Worm (Caenorhabditis elegans) whole organism, mixed stage, embryonic: ENCODE data around the gene ceh-79.

Experiments
- bed-3 ChIP-seq: fragments of 200-800 bp; sonication (Bioruptor generic); optimal IDR thresholded peaks from 3 replicates; lab custom pipeline; 2018; ENCODE audit warnings: mild to moderate bottlenecking, missing genetic modification characterization, moderate library complexity, missing compliant biosample characterization
- blmp-1 ChIP-seq: fragments of 150-350 bp; optimal IDR thresholded peaks from 2 replicates; lab custom pipeline; 2014; ENCODE audit warnings: missing biosample characterization, missing genetic modification characterization
- ceh-39 ChIP-seq: fragments of 150-350 bp; optimal IDR thresholded peaks from 2 replicates; lab custom pipeline; 2014; ENCODE audit warnings: missing biosample characterization, missing genetic modification characterization
- ceh-83 ChIP-seq: fragments of 200-800 bp; sonication (Bioruptor generic); optimal IDR thresholded peaks from 2 replicates; lab custom pipeline; 2018; ENCODE audit warnings: mild to moderate bottlenecking, missing genetic modification characterization, missing compliant biosample characterization
- ces-1 ChIP-seq: fragments of 150-350 bp; optimal IDR thresholded peaks from 2 replicates; lab custom pipeline; 2014; ENCODE audit warnings: missing biosample characterization, missing genetic modification reagents, missing genetic modification characterization
- cnd-1 ChIP-seq: fragments of 200-800 bp; sonication (Bioruptor generic); optimal IDR thresholded peaks from 2 replicates; lab custom pipeline; 2018; ENCODE audit warnings: mild to moderate bottlenecking, missing genetic modification characterization, missing compliant biosample characterization
- drap-1 ChIP-seq: fragments of 200-800 bp; sonication (Bioruptor generic); optimal IDR thresholded peaks from 3 replicates; lab custom pipeline; 2018; ENCODE audit warnings: mild to moderate bottlenecking, missing genetic modification characterization, missing compliant biosample characterization
- elt-3 ChIP-seq: fragments of 150-350 bp; optimal IDR thresholded peaks from 2 replicates; lab custom pipeline; 2014; ENCODE audit warnings: missing biosample characterization, missing genetic modification characterization
- hlh-1 ChIP-seq: fragments of 150-350 bp; optimal IDR thresholded peaks from 2 replicates; lab custom pipeline; 2014; ENCODE audit warnings: missing biosample characterization, missing genetic modification reagents, missing genetic modification characterization
- lin-13 ChIP-seq: fragments of 150-350 bp; optimal IDR thresholded peaks from 2 replicates; lab custom pipeline; 2014; ENCODE audit warnings: missing biosample characterization, missing genetic modification characterization
- lin-32 ChIP-seq: fragments of 200-800 bp; sonication (Bioruptor generic); optimal IDR thresholded peaks from 2 replicates; lab custom pipeline; 2018; ENCODE audit warnings: mild to moderate bottlenecking, missing genetic modification characterization, missing compliant biosample characterization
- lsy-2 ChIP-seq: fragments of 150-350 bp; optimal IDR thresholded peaks from 2 replicates; lab custom pipeline; 2014; ENCODE audit warnings: missing biosample characterization, missing genetic modification characterization
- mab-5 ChIP-seq: fragments of 150-350 bp; optimal IDR thresholded peaks from 2 replicates; lab custom pipeline; 2014; ENCODE audit warnings: missing biosample characterization, missing genetic modification characterization
- mep-1 ChIP-seq: fragments of 150-350 bp; optimal IDR thresholded peaks from 2 replicates; lab custom pipeline; 2017; ENCODE audit warnings: missing biosample characterization, missing genetic modification reagents, missing genetic modification characterization, inconsistent platforms
- mls-2 ChIP-seq: sonication (generic microtip); optimal IDR thresholded peaks from 2 replicates; lab custom pipeline; 2016; ENCODE audit warnings: mild to moderate bottlenecking, missing genetic modification characterization, moderate library complexity, missing compliant biosample characterization
- nhr-12 ChIP-seq: fragments of 150-350 bp; optimal IDR thresholded peaks from 2 replicates; lab custom pipeline; 2014; ENCODE audit warnings: missing biosample characterization, missing genetic modification characterization
- nhr-2 ChIP-seq: fragments of 150-350 bp; optimal IDR thresholded peaks from 2 replicates; lab custom pipeline; 2014; ENCODE audit warnings: missing biosample characterization, missing genetic modification characterization
- nhr-237 ChIP-seq: fragments of 150-350 bp; optimal IDR thresholded peaks from 2 replicates; lab custom pipeline; 2014; ENCODE audit warnings: missing biosample characterization, missing genetic modification characterization
- nhr-28 ChIP-seq: fragments of 150-350 bp; optimal IDR thresholded peaks from 2 replicates; lab custom pipeline; 2014; ENCODE audit warnings: missing biosample characterization, missing genetic modification characterization
- pha-4 ChIP-seq: fragments of 150-350 bp; optimal IDR thresholded peaks from 2 replicates; lab custom pipeline; 2018; ENCODE audit warnings: missing biosample characterization, missing genetic modification reagents, missing genetic modification characterization
- sem-2 ChIP-seq: fragments of 200-800 bp; sonication (Bioruptor generic); optimal IDR thresholded peaks from 2 replicates; lab custom pipeline; 2018; ENCODE audit warnings: mild to moderate bottlenecking, missing genetic modification characterization, missing compliant biosample characterization
- snpc-4 ChIP-seq: fragments of 150-350 bp; optimal IDR thresholded peaks from 2 replicates; lab custom pipeline; 2014; ENCODE audit warnings: missing biosample characterization, missing genetic modification characterization
- sptf-1 ChIP-seq: sonication (generic microtip); optimal IDR thresholded peaks from 2 replicates; lab custom pipeline; 2017; ENCODE audit warnings: mild to moderate bottlenecking, missing genetic modification characterization, moderate library complexity, missing compliant biosample characterization
- unc-120 ChIP-seq: sonication (generic microtip); optimal IDR thresholded peaks from 2 replicates; lab custom pipeline; 2017; ENCODE audit warnings: missing genetic modification characterization, missing compliant biosample characterization; ENCODE audit not compliant: poor library complexity, severe bottlenecking
- unc-39 ChIP-seq: fragments of 150-350 bp; optimal IDR thresholded peaks from 2 replicates; lab custom pipeline; 2014; ENCODE audit warnings: missing biosample characterization, missing genetic modification characterization
- unc-62 ChIP-seq: fragments of 150-350 bp; optimal IDR thresholded peaks from 2 replicates; lab custom pipeline; 2014; ENCODE audit warnings: missing biosample characterization, missing genetic modification reagents, missing genetic modification characterization
- zip-8 ChIP-seq: fragments of 150-350 bp; optimal IDR thresholded peaks from 2 replicates; lab custom pipeline; 2014; ENCODE audit warnings: missing biosample characterization, missing genetic modification characterization
- ztf-11 ChIP-seq: fragments of 150-350 bp; optimal IDR thresholded peaks from 2 replicates; lab custom pipeline; 2014; ENCODE audit warnings: missing biosample characterization, missing genetic modification characterization

ceh-79 gene

ce11 chrV:13272275-13272674 is 29.4 kb upstream of the ceh-79 start:
- TF ChIP-seq ces-1 (GFP tag; lab: Kevin White, UChicago), result no peak
- TF ChIP-seq ceh-39 (tag; lab: Kevin White, UChicago), result no peak
- TF ChIP-seq mab-5 (tag; lab: Kevin White, UChicago), result no peak
- TF ChIP-seq lsy-2 (tag; lab: Kevin White, UChicago), result no peak
- TF ChIP-seq unc-39 (tag; lab: Kevin White, UChicago), result no peak
- no peak for TF ChIP-seq drap-1
- TF ChIP-seq sem-2 (GFP tag; lab: Kevin White, UChicago), result no peak
- no peak for TF ChIP-seq hlh-1 (tag; lab: Kevin White, UChicago)
- no peak for TF ChIP-seq lin-13 (tag; lab: Kevin White, UChicago)
- no peak for TF ChIP-seq nhr-28 (tag; lab: Kevin White, UChicago)
- no peak for TF ChIP-seq pha-4 (tag; lab: Kevin White, UChicago)
- no peak for TF ChIP-seq nhr-237 (tag; lab: Kevin White, UChicago)
- no peak for TF ChIP-seq sptf-1
- TF ChIP-seq ztf-11, result no peak
- no peak for TF ChIP-seq mep-1 (tag; lab: Kevin White, UChicago)
- no peak for TF ChIP-seq zip-8 (tag; lab: Kevin White, UChicago)
- TF ChIP-seq bed-3 (GFP tag; lab: Kevin White, UChicago), result no peak

- TF ChIP-seq hlh-1 (tag; lab: Kevin White, UChicago) (no peak), lin-13 (tag; lab: Kevin White, UChicago) (no peak), nhr-12 (tag; lab: Kevin White, UChicago) (no peak), sem-2 (GFP tag; lab: Kevin White, UChicago) (no peak), lsy-2 (tag; lab: Kevin White, UChicago) (no peak), mls-2 (tag; lab: Kevin White, UChicago) (no peak), zip-8 (tag; lab: Kevin White, UChicago) (no peak), lin-32 (GFP tag; lab: Kevin White, UChicago) (no peak), snpc-4 (tag; lab: Kevin White, UChicago) (no peak), elt-3 (tag; lab: Kevin White, UChicago) (no peak), ceh-83 (GFP tag; lab: Kevin White, UChicago) (no peak), ceh-39 (tag; lab: Kevin White, UChicago) (no peak), unc-39 (tag; lab: Kevin White, UChicago) (no peak), unc-120 (no peak), bed-3 (GFP tag; lab: Kevin White, UChicago) (no peak), blmp-1 (tag; lab: Kevin White, UChicago) (no peak)
Observed at ce11 chrV:13273302-13273701, 28.3 kb upstream of the ceh-79 start.

ce11 chrV:13274615-13275014 is 27.0 kb upstream of the ceh-79 start:
- no peak for TF ChIP-seq ceh-83 (GFP tag; lab: Kevin White, UChicago)
- TF ChIP-seq ceh-39 (tag; lab: Kevin White, UChicago), result no peak
- TF ChIP-seq cnd-1 (tag; lab: Kevin White, UChicago), result no peak
- TF ChIP-seq lsy-2 (tag; lab: Kevin White, UChicago), result no peak
- TF ChIP-seq mep-1 (tag; lab: Kevin White, UChicago), result no peak
- TF ChIP-seq, all 35 proteins: peak for 0

ce11 chrV:13275959-13276358 is 25.7 kb upstream of the ceh-79 start, which contains the start of gene F32F2.4:
F32F2.4 (plus strand) TSS chrV:13276259.
- TF ChIP-seq lin-13 (tag; lab: Kevin White, UChicago) (no peak), unc-39 (tag; lab: Kevin White, UChicago) (no peak)
- TF ChIP-seq, all 35 proteins: peak for 0

- no peak for TF ChIP-seq lin-13 (tag; lab: Kevin White, UChicago)
Observed at ce11 chrV:13280382-13280781, 21.3 kb upstream of the ceh-79 start.

ce11 chrV:13282958-13283357 is 18.7 kb upstream of the ceh-79 start:
- TF ChIP-seq ces-1 (GFP tag; lab: Kevin White, UChicago), result peak; percentile 71
- TF ChIP-seq mep-1 (tag; lab: Kevin White, UChicago), result no peak
- TF ChIP-seq nhr-28 (tag; lab: Kevin White, UChicago), result no peak

- TF ChIP-seq drap-1 (no peak), unc-62 (GFP tag; lab: Kevin White, UChicago) (peak; percentile 59), nhr-2 (no peak)
Observed at ce11 chrV:13285284-13285683, 16.3 kb upstream of the ceh-79 start.
